Worm (Caenorhabditis elegans): ENCODE data around the gene T05B9.2.

- TF ChIP-seq mab-5 (tag; optimal IDR thresholded peaks at IDR 0.05): no peak
- TF ChIP-seq unc-39 (tag; optimal IDR thresholded peaks at IDR 0.05): no peak
These were observed 37.8 kb downstream of the T05B9.2 start, which contains the start of gene C47G2.4 for ce11 chrII:11293433-11293832.

Data from whole organism, L2 larva.